Worm (Caenorhabditis elegans) whole organism, L2 larva: ENCODE measurements around the gene str-66.

Experiments used
- C34F6.9 ChIP-seq: fragments of 150-350 bp; optimal IDR thresholded peaks from 2 replicates; lab custom pipeline; 2014; ENCODE audit warnings: missing biosample characterization, missing genetic modification characterization
- F13H6.1 ChIP-seq: sonication (generic microtip); optimal IDR thresholded peaks from 2 replicates; lab custom pipeline; 2016; ENCODE audit warnings: missing genetic modification characterization, missing compliant biosample characterization
- ZK546.5 ChIP-seq: sonication (generic microtip); optimal IDR thresholded peaks from 2 replicates; lab custom pipeline; 2017; ENCODE audit warnings: missing biosample characterization, missing genetic modification characterization
- alr-1 ChIP-seq: fragments of 150-350 bp; optimal IDR thresholded peaks from 2 replicates; lab custom pipeline; 2014; ENCODE audit warnings: missing biosample characterization, missing genetic modification characterization
- aly-2 ChIP-seq: fragments of 150-350 bp; optimal IDR thresholded peaks from 2 replicates; lab custom pipeline; 2014; ENCODE audit warnings: missing biosample characterization, missing genetic modification characterization
- ama-1 ChIP-seq: fragments of 150-350 bp; optimal IDR thresholded peaks from 2 replicates; lab custom pipeline; 2018; ENCODE audit warnings: inconsistent platforms
- blmp-1 ChIP-seq: sonication (generic microtip); optimal IDR thresholded peaks from 2 replicates; lab custom pipeline; 2017; ENCODE audit warnings: missing genetic modification characterization, mild to moderate bottlenecking, missing compliant biosample characterization, antibody characterized with exemption, moderate library complexity; ENCODE audit not compliant: insufficient read depth
- ceh-82 ChIP-seq: fragments of 150-350 bp; optimal IDR thresholded peaks from 2 replicates; lab custom pipeline; 2014; ENCODE audit warnings: missing biosample characterization, missing genetic modification characterization
- dmd-4 ChIP-seq: sonication (generic microtip); optimal IDR thresholded peaks from 2 replicates; lab custom pipeline; 2017; ENCODE audit warnings: missing biosample characterization, missing genetic modification characterization
- egl-27 ChIP-seq: sonication (generic microtip); optimal IDR thresholded peaks from 3 replicates; lab custom pipeline; 2017; ENCODE audit warnings: missing biosample characterization, missing genetic modification reagents, missing genetic modification characterization
- elt-1 ChIP-seq: fragments of 150-350 bp; optimal IDR thresholded peaks from 2 replicates; lab custom pipeline; 2014; ENCODE audit warnings: missing biosample characterization, missing genetic modification characterization
- fos-1 ChIP-seq: fragments of 150-350 bp; optimal IDR thresholded peaks from 2 replicates; lab custom pipeline; 2014; ENCODE audit warnings: missing biosample characterization, missing genetic modification characterization
- gmeb-1 ChIP-seq: fragments of 150-350 bp; optimal IDR thresholded peaks from 2 replicates; lab custom pipeline; 2014; ENCODE audit warnings: missing biosample characterization, missing genetic modification characterization
- lin-11 ChIP-seq: fragments of 150-350 bp; sonication (generic microtip); optimal IDR thresholded peaks from 2 replicates; lab custom pipeline; 2014; ENCODE audit warnings: missing biosample characterization, missing genetic modification characterization, inconsistent platforms, mixed read lengths
- lin-13 ChIP-seq: fragments of 150-350 bp; optimal IDR thresholded peaks from 2 replicates; lab custom pipeline; 2014; ENCODE audit warnings: missing biosample characterization, missing genetic modification reagents, missing genetic modification characterization
- mbf-1 ChIP-seq: sonication (generic microtip); optimal IDR thresholded peaks from 2 replicates; lab custom pipeline; 2017; ENCODE audit warnings: missing biosample characterization, missing genetic modification characterization
- mdl-1 ChIP-seq, 2 experiments: fragments of 150-350 bp in 1 of 2; sonication (generic microtip) in 1 of 2; optimal IDR thresholded peaks; 2 replicates each; lab custom pipeline; 2017; ENCODE audit warnings: missing biosample characterization in 2 of 2, missing genetic modification characterization in 2 of 2
- nhr-11 ChIP-seq: fragments of 150-350 bp; optimal IDR thresholded peaks from 2 replicates; lab custom pipeline; 2014; ENCODE audit warnings: missing biosample characterization, missing genetic modification characterization
- nhr-12 ChIP-seq: fragments of 150-350 bp; optimal IDR thresholded peaks from 2 replicates; lab custom pipeline; 2014; ENCODE audit warnings: missing biosample characterization, missing genetic modification characterization
- nhr-129 ChIP-seq: fragments of 150-350 bp; optimal IDR thresholded peaks from 2 replicates; lab custom pipeline; 2014; ENCODE audit warnings: missing biosample characterization, missing genetic modification characterization
- nhr-21 ChIP-seq: fragments of 150-350 bp; optimal IDR thresholded peaks from 2 replicates; lab custom pipeline; 2014; ENCODE audit warnings: missing biosample characterization, missing genetic modification characterization
- nhr-23 ChIP-seq: fragments of 150-350 bp; optimal IDR thresholded peaks from 2 replicates; lab custom pipeline; 2014; ENCODE audit warnings: missing biosample characterization, missing genetic modification reagents, missing genetic modification characterization
- nhr-237 ChIP-seq: fragments of 150-350 bp; optimal IDR thresholded peaks from 2 replicates; lab custom pipeline; 2014; ENCODE audit warnings: missing biosample characterization, missing genetic modification characterization
- nhr-25 ChIP-seq: fragments of 150-350 bp; sonication (generic microtip); optimal IDR thresholded peaks from 3 replicates; lab custom pipeline; 2014; ENCODE audit warnings: missing biosample characterization, missing genetic modification characterization
- nhr-6 ChIP-seq: fragments of 150-350 bp; optimal IDR thresholded peaks from 2 replicates; lab custom pipeline; 2014; ENCODE audit warnings: missing biosample characterization, missing genetic modification characterization
- nhr-77 ChIP-seq: fragments of 150-350 bp; optimal IDR thresholded peaks from 2 replicates; lab custom pipeline; 2014; ENCODE audit warnings: missing biosample characterization, missing genetic modification characterization
- peb-1 ChIP-seq: fragments of 150-350 bp; optimal IDR thresholded peaks from 2 replicates; lab custom pipeline; 2014; ENCODE audit warnings: missing biosample characterization, missing genetic modification characterization
- skn-1 ChIP-seq: sonication (generic microtip); optimal IDR thresholded peaks from 2 replicates; lab custom pipeline; 2017; ENCODE audit warnings: missing biosample characterization, missing genetic modification characterization
- sma-3 ChIP-seq: sonication (generic microtip); optimal IDR thresholded peaks from 2 replicates; lab custom pipeline; 2016; ENCODE audit warnings: missing genetic modification reagents, missing genetic modification characterization, missing compliant biosample characterization
- snpc-4 ChIP-seq: fragments of 150-350 bp; optimal IDR thresholded peaks from 2 replicates; lab custom pipeline; 2014; ENCODE audit warnings: missing biosample characterization, missing genetic modification characterization
- unc-55 ChIP-seq: fragments of 150-350 bp; sonication (generic microtip); optimal IDR thresholded peaks from 3 replicates; lab custom pipeline; 2014; ENCODE audit warnings: missing biosample characterization, missing genetic modification reagents, missing genetic modification characterization
- zag-1 ChIP-seq: fragments of 150-350 bp; optimal IDR thresholded peaks from 2 replicates; lab custom pipeline; 2014; ENCODE audit warnings: missing biosample characterization, missing genetic modification characterization
- ztf-1 ChIP-seq: fragments of 200-800 bp; sonication (Bioruptor generic); conservative IDR thresholded peaks from 2 replicates; pipeline ENCODE4 v1.3.6; 2022; ENCODE audit warnings: missing genetic modification characterization, missing compliant biosample characterization
- ztf-11 ChIP-seq: sonication (generic microtip); optimal IDR thresholded peaks from 2 replicates; lab custom pipeline; 2017; ENCODE audit warnings: missing biosample characterization, missing genetic modification characterization
- ztf-4 ChIP-seq: fragments of 150-350 bp; optimal IDR thresholded peaks from 2 replicates; lab custom pipeline; 2014; ENCODE audit warnings: missing biosample characterization, missing genetic modification characterization

The str-66 gene

DNA sequence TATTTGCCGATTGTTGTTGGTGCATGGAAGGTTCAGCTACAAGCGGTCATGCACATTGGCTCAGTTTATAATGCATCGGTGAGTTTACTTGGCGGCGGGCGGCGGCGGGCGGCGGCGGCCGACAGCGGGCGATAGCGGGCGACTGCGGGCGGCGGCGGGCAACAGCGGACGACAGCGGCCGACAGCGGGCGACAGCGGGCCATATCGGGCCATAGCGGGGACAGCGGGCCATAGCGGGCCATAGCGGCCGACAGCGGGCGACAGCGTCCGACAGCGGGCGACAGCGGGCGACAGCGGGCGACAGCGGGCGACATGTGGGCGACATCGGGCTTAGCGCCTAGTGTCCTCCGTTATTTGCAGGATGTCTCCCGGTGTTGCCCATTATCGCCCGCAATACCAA lies 28.1 kb upstream of the str-66 start:
- TF ChIP-seq snpc-4 (tag; lab: Kevin White, UChicago) (no peak), ceh-82 (tag; lab: Kevin White, UChicago) (no peak), aly-2 (tag; lab: Kevin White, UChicago) (no peak), nhr-77 (tag; lab: Kevin White, UChicago) (no peak), sma-3 (GFP tag; lab: Kevin White, UChicago) (no peak), egl-27 (no peak), nhr-21 (tag; lab: Kevin White, UChicago) (no peak), nhr-237 (tag; lab: Kevin White, UChicago) (no peak), nhr-6 (tag; lab: Kevin White, UChicago) (no peak), skn-1 (tag; lab: Kevin White, UChicago) (no peak), ama-1 (lab: Kevin White, UChicago) (no peak), mbf-1 (tag; lab: Kevin White, UChicago) (no peak), zag-1 (tag; lab: Kevin White, UChicago) (no peak), fos-1 (tag; lab: Kevin White, UChicago) (no peak), nhr-23 (no peak), unc-55 (no peak), ZK546.5 (tag; lab: Kevin White, UChicago) (no peak)

DNA sequence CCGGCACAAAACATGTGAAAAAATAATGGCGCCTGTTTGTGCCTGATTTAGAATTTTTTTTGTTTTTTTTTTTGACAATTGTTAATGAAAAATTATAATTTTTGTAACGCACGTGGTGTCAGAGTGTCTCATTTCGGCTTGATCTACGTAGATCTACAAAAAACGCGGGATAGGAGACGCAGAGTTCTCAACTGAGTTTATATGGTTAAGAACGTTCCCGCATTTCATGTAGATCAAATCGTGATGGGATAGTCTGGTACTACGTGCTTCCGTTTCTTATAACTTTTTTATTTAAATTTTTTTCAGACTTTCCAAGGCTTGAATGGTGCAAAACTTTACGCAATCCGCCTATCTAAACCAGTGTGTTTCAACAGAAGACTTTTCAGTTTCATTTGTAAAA lies 24.8 kb upstream of the str-66 start, which contains the start of gene tat-6:
TSS of gene tat-6 (plus strand) at position 301 of the 400 bp plus-strand sequence.
- TF ChIP-seq lin-11 (tag; lab: Kevin White, UChicago): no peak
- no peak for TF ChIP-seq fos-1 (tag; lab: Kevin White, UChicago)
- TF ChIP-seq aly-2 (tag; lab: Kevin White, UChicago): no peak
- no peak for TF ChIP-seq nhr-129 (tag; lab: Kevin White, UChicago)
- no peak for TF ChIP-seq dmd-4
- no peak for TF ChIP-seq nhr-77 (tag; lab: Kevin White, UChicago)
- no peak for TF ChIP-seq nhr-25
- TF ChIP-seq ZK546.5 (tag; lab: Kevin White, UChicago): no peak
- TF ChIP-seq alr-1 (tag; lab: Kevin White, UChicago): no peak
- no peak for TF ChIP-seq lin-13 (GFP tag; lab: Kevin White, UChicago)
- TF ChIP-seq mdl-1 (tag; optimal IDR thresholded peaks at IDR 0.05; lab: Kevin White, UChicago): no peak
- TF ChIP-seq nhr-12: no peak
- TF ChIP-seq snpc-4 (tag; lab: Kevin White, UChicago): no peak
- TF ChIP-seq, all 48 proteins: peak for 0

DNA sequence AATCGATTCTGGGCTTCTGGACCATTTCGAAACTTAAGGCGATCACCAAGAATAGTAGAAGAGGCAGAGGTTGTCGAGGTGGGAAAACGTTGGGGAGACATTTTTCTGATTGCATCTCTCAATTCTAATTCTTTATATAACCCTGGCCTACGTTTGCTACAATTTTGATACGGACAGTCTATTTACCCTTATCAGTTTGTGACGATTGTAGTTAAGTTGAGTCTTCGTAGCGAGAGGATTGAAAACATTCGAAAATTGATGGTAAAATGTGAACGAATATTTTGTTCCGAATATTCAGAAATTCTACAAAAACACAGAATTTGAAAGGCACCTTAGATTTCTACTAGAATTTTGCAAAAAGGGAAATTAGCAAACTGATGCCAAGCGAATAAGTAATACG lies 23.6 kb upstream of the str-66 start, which contains the start of gene Y73C8C.10:
TSS of gene Y73C8C.10 (minus strand) at position 101 of the 400 bp plus-strand sequence.
- TF ChIP-seq egl-27: no peak
- TF ChIP-seq elt-1 (tag; lab: Kevin White, UChicago): no peak
- TF ChIP-seq unc-55: no peak
- no peak for TF ChIP-seq aly-2 (tag; lab: Kevin White, UChicago)
- TF ChIP-seq ztf-11 (tag; lab: Kevin White, UChicago): no peak

DNA sequence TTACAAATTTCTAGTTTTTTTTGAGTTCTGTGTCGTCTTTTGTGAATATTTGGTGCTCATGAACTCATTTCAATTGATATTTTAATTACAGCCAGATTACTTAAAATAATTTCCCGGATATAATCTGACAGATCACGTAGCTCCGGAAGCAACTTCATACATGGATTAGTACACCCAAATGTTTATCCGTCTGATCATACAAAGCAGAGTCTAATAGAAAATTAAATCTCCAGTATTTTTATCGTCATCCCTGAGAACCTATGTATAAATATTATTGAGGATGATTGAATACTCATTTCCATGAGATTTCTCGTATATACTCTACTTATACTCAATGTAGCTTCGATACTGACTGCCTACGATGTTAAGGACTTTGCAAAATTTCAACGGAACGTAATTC lies 20.9 kb upstream of the str-66 start, which contains the start of gene Y73C8C.12:
TSS of gene Y73C8C.12 (plus strand) at position 301 of the 400 bp plus-strand sequence.
- no peak for TF ChIP-seq nhr-6 (tag; lab: Kevin White, UChicago)
- no peak for TF ChIP-seq F13H6.1 (tag; lab: Kevin White, UChicago)
- TF ChIP-seq blmp-1: no peak
- TF ChIP-seq ama-1 (lab: Kevin White, UChicago): no peak
- TF ChIP-seq lin-11 (tag; lab: Kevin White, UChicago): no peak
- no peak for TF ChIP-seq unc-55
- no peak for TF ChIP-seq dmd-4
- TF ChIP-seq nhr-237 (tag; lab: Kevin White, UChicago): no peak
- TF ChIP-seq gmeb-1 (tag; lab: Kevin White, UChicago): no peak
- no peak for TF ChIP-seq nhr-25
- TF ChIP-seq elt-1 (tag; lab: Kevin White, UChicago): no peak
- TF ChIP-seq ztf-1 (GFP tag; lab: Robert Waterston, UW): no peak
- TF ChIP-seq C34F6.9 (tag; lab: Kevin White, UChicago): no peak
- TF ChIP-seq egl-27: no peak
- no peak for TF ChIP-seq nhr-11 (tag; lab: Kevin White, UChicago)
- no peak for TF ChIP-seq ztf-4

DNA sequence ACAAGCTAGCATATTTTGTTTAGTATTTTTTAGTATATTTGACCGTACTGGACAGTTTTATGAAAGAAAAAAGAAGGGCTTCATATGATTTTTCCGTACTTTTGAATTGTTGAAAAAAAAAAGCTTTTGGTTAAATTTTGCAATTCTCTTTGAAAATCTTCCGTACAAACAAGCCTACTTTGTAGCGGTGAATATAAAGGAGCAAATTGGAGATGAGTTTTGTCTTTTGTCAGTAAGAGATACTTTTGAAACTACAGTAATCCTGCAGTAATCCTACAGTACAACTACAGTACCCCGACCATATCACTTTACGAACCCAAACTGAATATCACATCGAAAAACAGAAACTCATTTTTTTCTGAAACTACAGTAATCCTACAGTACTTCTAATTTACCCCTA lies 18.4 kb upstream of the str-66 start:
- TF ChIP-seq peb-1 (tag; lab: Kevin White, UChicago): no peak
- no peak for TF ChIP-seq nhr-11 (tag; lab: Kevin White, UChicago)
- no peak for TF ChIP-seq nhr-77 (tag; lab: Kevin White, UChicago)
- TF ChIP-seq zag-1 (tag; lab: Kevin White, UChicago): no peak
- TF ChIP-seq, all 48 proteins: peak for 0
